Fruit fly (Drosophila melanogaster): ENCODE measurements around the gene CG7362.

The CG7362 gene

DNA sequence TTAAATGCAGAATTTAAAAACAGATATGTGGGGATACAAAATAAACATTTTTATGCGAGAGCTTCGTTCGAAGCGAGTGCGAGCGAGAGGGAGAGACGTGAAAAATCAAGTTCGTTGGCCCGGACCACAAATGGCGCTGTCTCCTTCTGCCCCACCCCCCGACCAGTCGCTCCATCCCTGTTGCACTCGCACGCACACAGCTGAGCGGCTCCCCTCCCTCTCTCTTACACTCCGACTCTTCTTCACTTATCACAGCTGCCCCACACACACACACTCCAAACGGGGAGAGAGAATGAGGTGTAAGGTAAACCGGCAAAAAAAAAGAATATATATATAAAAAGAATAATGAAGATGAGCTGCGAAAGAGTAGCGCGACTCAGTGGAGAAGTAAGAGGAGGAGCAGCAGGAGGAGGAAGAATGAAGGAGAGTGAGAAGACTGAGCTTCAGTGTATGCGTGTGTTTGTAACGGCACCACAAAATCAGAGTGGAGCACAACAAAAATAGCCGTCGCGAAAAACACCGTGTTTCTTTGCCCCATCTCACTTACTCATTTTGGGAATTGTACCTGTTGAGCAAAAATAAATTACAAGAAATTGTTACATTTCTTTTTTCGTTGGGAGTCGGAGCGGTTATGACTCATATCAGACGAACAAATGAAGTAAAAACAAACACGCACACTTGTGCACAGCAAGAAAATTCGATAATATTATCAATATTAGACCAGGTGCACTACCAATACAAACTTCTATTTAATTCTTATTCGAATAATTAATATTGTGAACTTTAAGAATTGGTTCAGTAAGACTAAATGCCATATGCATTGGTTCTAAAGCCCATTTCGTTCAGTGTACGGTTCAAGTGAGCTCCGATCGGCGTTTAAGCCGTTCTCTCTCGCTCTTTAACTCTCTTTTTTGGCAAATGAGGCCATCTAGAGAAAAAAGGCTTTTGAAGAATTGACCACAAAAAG is 16.1 kb downstream of the CG7362 start:
- TF ChIP-seq Snoo (tag; optimal IDR thresholded peaks at IDR 0.05) (peak; percentile 97), Pif1A (GFP tag; optimal IDR thresholded peaks at IDR 0.05) (peak; percentile 96), CG32121 (GFP tag; IDR thresholded peaks at IDR 0.05) (peak; percentile 98), CG34367 (tag; optimal IDR thresholded peaks at IDR 0.05) (peak; percentile 94), fd96Ca (GFP tag; IDR thresholded peaks at IDR 0.05) (peak; percentile 96), CG8159 (tag; optimal IDR thresholded peaks at IDR 0.05) (peak; percentile 95), D1 (tag; optimal IDR thresholded peaks at IDR 0.05) (peak; percentile 82), CG9948 (tag; optimal IDR thresholded peaks at IDR 0.05) (peak; percentile 94), CG12605 (GFP tag; IDR thresholded peaks at IDR 0.05) (peak; percentile 96), CG10348 (GFP tag; IDR thresholded peaks at IDR 0.05) (peak; percentile 86), CG13204 (GFP tag; optimal IDR thresholded peaks at IDR 0.05) (peak; percentile 84), Pif1B (GFP tag; optimal IDR thresholded peaks at IDR 0.05) (peak; percentile 96), CG14655 (GFP tag; optimal IDR thresholded peaks at IDR 0.05) (peak; percentile 96), Ets98B (GFP tag; IDR thresholded peaks at IDR 0.05) (peak; percentile 98), CG8301 (tag; optimal IDR thresholded peaks at IDR 0.05) (peak; percentile 97), rn (GFP tag; IDR thresholded peaks at IDR 0.05) (peak; percentile 97), EcR (GFP tag; optimal IDR thresholded peaks at IDR 0.05) (peak; percentile 99), CG4496 (GFP tag; IDR thresholded peaks at IDR 0.05) (peak; percentile 99), CG17806 (tag; optimal IDR thresholded peaks at IDR 0.05) (peak; percentile 97), CG15710 (tag; optimal IDR thresholded peaks at IDR 0.05) (peak; percentile 96), gl (tag; optimal IDR thresholded peaks at IDR 0.05) (peak; percentile 78)

dm6 chr3R:14736674-14737073 is 17.6 kb downstream of the CG7362 start:
- TF ChIP-seq Snoo (tag; optimal IDR thresholded peaks at IDR 0.05) (no peak), fd96Ca (GFP tag; IDR thresholded peaks at IDR 0.05) (0 out of 3 replicates have a peak, but pooled peaks have one; percentile 12)

DNA sequence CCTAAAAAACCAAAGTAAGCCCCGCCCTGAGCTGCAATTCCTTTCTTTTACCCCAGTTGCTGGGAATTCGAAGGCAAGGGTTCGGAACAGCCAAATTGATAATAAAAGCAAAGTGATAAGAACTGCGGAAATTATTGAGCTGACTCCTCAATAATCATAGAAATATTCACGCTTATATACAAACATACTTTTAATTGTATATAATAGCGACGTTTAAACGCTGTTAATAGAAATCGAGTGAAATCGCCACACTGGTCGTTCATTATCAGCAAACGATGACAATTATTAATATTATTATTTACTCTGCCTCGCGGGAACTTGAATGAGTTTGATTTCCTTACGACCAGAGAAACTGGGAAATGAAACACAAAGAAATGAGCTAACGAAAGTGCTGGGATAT is 18.3 kb downstream of the CG7362 start:
- TF ChIP-seq gl (tag; optimal IDR thresholded peaks at IDR 0.05) (no peak), CG14655 (GFP tag; optimal IDR thresholded peaks at IDR 0.05) (no peak), fd96Ca (GFP tag; IDR thresholded peaks at IDR 0.05) (no peak), Pif1A (GFP tag; optimal IDR thresholded peaks at IDR 0.05) (no peak)

dm6 chr3R:14734623-14735392 is 19.5 kb downstream of the CG7362 start:
- TF ChIP-seq rn (GFP tag; IDR thresholded peaks at IDR 0.05) (no peak), CG17806 (tag; optimal IDR thresholded peaks at IDR 0.05) (peak; percentile 30), fd96Ca (GFP tag; IDR thresholded peaks at IDR 0.05) (peak; percentile 45; the same call in 1 of the 3 replicates), CG10348 (GFP tag; IDR thresholded peaks at IDR 0.05) (no peak), CG14655 (GFP tag; optimal IDR thresholded peaks at IDR 0.05) (peak; percentile 40), D1 (tag; optimal IDR thresholded peaks at IDR 0.05) (peak; percentile 15), Pif1B (GFP tag; optimal IDR thresholded peaks at IDR 0.05) (no peak), gl (tag; optimal IDR thresholded peaks at IDR 0.05) (no peak), CG13204 (GFP tag; optimal IDR thresholded peaks at IDR 0.05) (peak; percentile 42), CG15710 (tag; optimal IDR thresholded peaks at IDR 0.05) (no peak), CG12605 (GFP tag; IDR thresholded peaks at IDR 0.05) (peak; percentile 42; the same call in 1 of the 2 replicates), EcR (GFP tag; optimal IDR thresholded peaks at IDR 0.05) (no peak), CG8301 (tag; optimal IDR thresholded peaks at IDR 0.05) (peak; percentile 43), CG32121 (GFP tag; IDR thresholded peaks at IDR 0.05) (peak; percentile 55; the same call in 1 of the 2 replicates), CG4496 (GFP tag; IDR thresholded peaks at IDR 0.05) (peak; percentile 50), Ets98B (GFP tag; IDR thresholded peaks at IDR 0.05) (0 out of 2 replicates have a peak, but pooled peaks have one; percentile 25), CG34367 (tag; optimal IDR thresholded peaks at IDR 0.05) (no peak), CG8159 (tag; optimal IDR thresholded peaks at IDR 0.05) (peak; percentile 52), CG9948 (tag; optimal IDR thresholded peaks at IDR 0.05) (peak; percentile 52), Pif1A (GFP tag; optimal IDR thresholded peaks at IDR 0.05) (peak; percentile 22), Snoo (tag; optimal IDR thresholded peaks at IDR 0.05) (no peak)

DNA sequence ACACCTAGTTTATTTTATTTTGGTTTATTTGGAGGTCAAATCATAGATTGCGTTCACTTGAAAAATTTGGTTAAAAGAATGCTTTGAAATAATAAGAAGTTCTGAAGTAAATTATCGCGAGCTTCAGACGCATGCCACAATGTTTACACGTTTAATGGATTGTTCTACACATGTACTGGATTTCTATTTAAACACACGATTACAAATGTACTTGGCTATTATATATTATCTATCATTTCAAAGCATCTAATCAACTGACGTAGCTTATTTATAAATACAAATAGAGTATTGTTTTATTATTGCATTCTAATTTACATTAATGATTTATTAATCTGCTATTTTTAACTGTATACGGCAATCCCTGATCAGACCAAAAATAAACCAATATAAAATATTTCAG is 20.3 kb downstream of the CG7362 start:
- no peak for TF ChIP-seq CG34367 (tag; optimal IDR thresholded peaks at IDR 0.05)

DNA sequence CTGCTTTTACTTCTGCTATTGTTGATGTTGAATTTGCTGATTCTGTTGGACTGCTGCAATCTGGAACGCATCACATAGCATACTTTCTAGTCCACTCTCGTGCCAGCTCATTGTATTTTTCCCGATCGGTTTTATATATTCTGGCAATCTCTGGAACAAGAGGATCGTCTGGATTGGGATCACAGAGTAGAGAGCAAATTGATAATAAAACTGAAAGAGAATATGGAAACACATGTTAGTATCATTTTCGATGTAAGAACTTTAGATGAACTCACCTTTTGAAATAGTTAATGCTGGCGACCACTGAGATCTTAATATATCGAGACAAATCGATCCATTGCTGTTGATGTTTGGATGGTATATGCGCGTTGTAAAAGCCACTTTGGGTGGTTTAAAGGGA is 20.8 kb downstream of the CG7362 start:
- TF ChIP-seq CG14655 (GFP tag; optimal IDR thresholded peaks at IDR 0.05): no peak
- no peak for TF ChIP-seq CG32121 (GFP tag; IDR thresholded peaks at IDR 0.05)
- TF ChIP-seq EcR (GFP tag; optimal IDR thresholded peaks at IDR 0.05): no peak
- no peak for TF ChIP-seq CG8301 (tag; optimal IDR thresholded peaks at IDR 0.05)
- TF ChIP-seq CG15710 (tag; optimal IDR thresholded peaks at IDR 0.05): no peak
- no peak for TF ChIP-seq Ets98B (GFP tag; IDR thresholded peaks at IDR 0.05)
- TF ChIP-seq CG34367 (tag; optimal IDR thresholded peaks at IDR 0.05): no peak
- TF ChIP-seq CG9948 (tag; optimal IDR thresholded peaks at IDR 0.05): no peak

All from whole organism, pupa.